Fruit fly (Drosophila melanogaster) whole organism, pupa: Measurements from ENCODE around the gene msl-1.

Experiments
- CG10348 ChIP-seq: fragments of 200-800 bp; sonication (Bioruptor generic); IDR thresholded peaks from 2 replicates; pipeline ENCODE4 v1.3.6; 2022; ENCODE audit warnings: missing biosample characterization, missing genetic modification characterization
- CG12605 ChIP-seq: fragments of 200-800 bp; sonication (Bioruptor generic); IDR thresholded peaks from 2 replicates; pipeline ENCODE4 v1.3.6; 2022; ENCODE audit warnings: missing biosample characterization, missing genetic modification characterization
- CG13204 ChIP-seq: fragments of 200-800 bp; sonication (Bioruptor generic); optimal IDR thresholded peaks from 2 replicates; lab custom pipeline; 2018; ENCODE audit warnings: missing biosample characterization, mild to moderate bottlenecking, missing genetic modification characterization, moderate library complexity
- CG14655 ChIP-seq: fragments of 200-800 bp; sonication (Bioruptor generic); optimal IDR thresholded peaks from 3 replicates; lab custom pipeline; 2017; ENCODE audit warnings: mild to moderate bottlenecking, missing biosample characterization, missing genetic modification reagents, missing genetic modification characterization
- CG15710 ChIP-seq: fragments of 200-800 bp; sonication (Bioruptor generic); optimal IDR thresholded peaks from 2 replicates; lab custom pipeline; 2018; ENCODE audit warnings: missing biosample characterization, mild to moderate bottlenecking, missing genetic modification characterization, moderate library complexity
- CG17806 ChIP-seq: fragments of 200-800 bp; sonication (Bioruptor generic); optimal IDR thresholded peaks from 2 replicates; lab custom pipeline; 2018; ENCODE audit warnings: missing biosample characterization, mild to moderate bottlenecking, missing genetic modification characterization, moderate library complexity
- CG32121 ChIP-seq: fragments of 200-800 bp; sonication (Bioruptor generic); IDR thresholded peaks from 2 replicates; pipeline ENCODE4 v1.3.6; 2022; ENCODE audit warnings: missing biosample characterization, missing genetic modification characterization
- CG34367 ChIP-seq: fragments of 200-800 bp; sonication (Bioruptor generic); optimal IDR thresholded peaks from 2 replicates; lab custom pipeline; 2018; ENCODE audit warnings: missing biosample characterization, mild to moderate bottlenecking, missing genetic modification characterization
- CG4496 ChIP-seq: fragments of 200-800 bp; sonication (Bioruptor generic); IDR thresholded peaks from 3 replicates; pipeline ENCODE4 v1.3.6; 2022; ENCODE audit warnings: missing biosample characterization, missing genetic modification characterization
- CG8159 ChIP-seq: fragments of 200-800 bp; sonication (Bioruptor generic); optimal IDR thresholded peaks from 3 replicates; lab custom pipeline; 2018; ENCODE audit warnings: missing biosample characterization, mild to moderate bottlenecking, missing genetic modification characterization, moderate library complexity
- CG8301 ChIP-seq: fragments of 200-800 bp; sonication (Bioruptor generic); optimal IDR thresholded peaks from 2 replicates; lab custom pipeline; 2018; ENCODE audit warnings: missing biosample characterization, mild to moderate bottlenecking, missing genetic modification characterization
- CG9948 ChIP-seq: fragments of 200-800 bp; sonication (Bioruptor generic); optimal IDR thresholded peaks from 2 replicates; lab custom pipeline; 2018; ENCODE audit warnings: missing biosample characterization, mild to moderate bottlenecking, missing genetic modification characterization, moderate library complexity
- D1 ChIP-seq: fragments of 200-800 bp; sonication (Bioruptor generic); optimal IDR thresholded peaks from 2 replicates; lab custom pipeline; 2018; ENCODE audit warnings: missing biosample characterization, mild to moderate bottlenecking, missing genetic modification characterization, moderate library complexity
- EcR ChIP-seq: fragments of 200-800 bp; sonication (Bioruptor generic); optimal IDR thresholded peaks from 3 replicates; lab custom pipeline; 2019; ENCODE audit warnings: missing biosample characterization, missing genetic modification characterization, mild to moderate bottlenecking, moderate library complexity, missing genetic modification reagents
- Ets98B ChIP-seq: fragments of 200-800 bp; sonication (Bioruptor generic); IDR thresholded peaks from 2 replicates; pipeline ENCODE4 v1.3.6; 2022; ENCODE audit warnings: missing biosample characterization, missing genetic modification characterization
- Pif1A ChIP-seq: fragments of 200-800 bp; sonication (Bioruptor generic); optimal IDR thresholded peaks from 3 replicates; lab custom pipeline; 2016; ENCODE audit warnings: missing biosample characterization, missing genetic modification characterization
- Pif1B ChIP-seq: fragments of 200-800 bp; sonication (Bioruptor generic); optimal IDR thresholded peaks from 3 replicates; lab custom pipeline; 2016; ENCODE audit warnings: missing biosample characterization, missing genetic modification characterization
- Snoo ChIP-seq: fragments of 200-800 bp; sonication (Bioruptor generic); optimal IDR thresholded peaks from 3 replicates; lab custom pipeline; 2017; ENCODE audit warnings: missing biosample characterization, mild to moderate bottlenecking, missing genetic modification characterization, inconsistent platforms
- fd96Ca ChIP-seq: fragments of 200-800 bp; sonication (Bioruptor generic); IDR thresholded peaks from 3 replicates; pipeline ENCODE4 v1.3.6; 2022; ENCODE audit warnings: missing biosample characterization, missing genetic modification characterization
- gl ChIP-seq: fragments of 200-800 bp; sonication (Bioruptor generic); optimal IDR thresholded peaks from 2 replicates; lab custom pipeline; 2018; ENCODE audit warnings: missing biosample characterization, mild to moderate bottlenecking, missing genetic modification characterization
- rn ChIP-seq: fragments of 200-800 bp; sonication (Bioruptor generic); IDR thresholded peaks from 2 replicates; pipeline ENCODE4 v1.3.6; 2022; ENCODE audit warnings: missing biosample characterization, missing genetic modification characterization

The msl-1 gene

DNA sequence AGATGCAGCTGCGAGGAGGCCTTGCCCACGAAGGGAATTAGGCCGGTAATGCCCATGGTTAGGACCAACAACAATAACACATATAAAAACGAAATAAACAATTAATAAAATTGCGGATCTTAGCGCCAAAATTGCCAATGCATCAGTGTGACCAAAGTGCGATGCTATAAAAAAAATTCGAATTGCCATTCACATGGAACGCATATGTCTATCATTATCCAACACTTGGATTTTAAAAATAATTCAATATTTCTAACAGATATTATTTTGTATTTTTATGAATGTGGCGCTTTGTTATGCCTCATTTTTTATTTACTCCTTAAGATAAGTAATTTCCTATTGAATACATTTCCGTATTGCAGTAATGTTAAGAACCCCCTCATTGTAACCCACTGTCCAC, 6.7 kb downstream of the msl-1 start, which contains the start of gene tos:
tos (minus strand) TSS at position 173 of the 400 bp plus-strand sequence.
- TF ChIP-seq CG8159 (tag; lab: Kevin White, UChicago): no peak
- TF ChIP-seq fd96Ca (GFP tag; lab: Robert Waterston, UW): no peak
- TF ChIP-seq EcR (GFP tag; lab: Kevin White, UChicago): no peak
- TF ChIP-seq Snoo (tag; lab: Kevin White, UChicago): no peak
- TF ChIP-seq Pif1A (GFP tag; lab: Kevin White, UChicago): no peak
- TF ChIP-seq Ets98B (GFP tag; lab: Robert Waterston, UW): no peak
- TF ChIP-seq CG13204: no peak
- no peak for TF ChIP-seq CG14655 (GFP tag; lab: Kevin White, UChicago)
- no peak for TF ChIP-seq CG34367 (tag; lab: Kevin White, UChicago)
- no peak for TF ChIP-seq CG32121 (GFP tag; lab: Robert Waterston, UW)
- TF ChIP-seq CG15710: no peak
- no peak for TF ChIP-seq CG10348 (GFP tag; lab: Robert Waterston, UW)
- TF ChIP-seq Pif1B (GFP tag; lab: Kevin White, UChicago): no peak
- TF ChIP-seq CG4496 (GFP tag; lab: Robert Waterston, UW): no peak

- TF ChIP-seq Snoo (tag; lab: Kevin White, UChicago) (peak; percentile 39), Pif1A (GFP tag; lab: Kevin White, UChicago) (no peak), CG15710 (peak; percentile 30), CG32121 (GFP tag; lab: Robert Waterston, UW) (0 out of 2 replicates have a peak, but pooled peaks have one; percentile 7)
Measured at dm6 chr2L:18677910-18678639, 10.5 kb downstream of the msl-1 start.

DNA sequence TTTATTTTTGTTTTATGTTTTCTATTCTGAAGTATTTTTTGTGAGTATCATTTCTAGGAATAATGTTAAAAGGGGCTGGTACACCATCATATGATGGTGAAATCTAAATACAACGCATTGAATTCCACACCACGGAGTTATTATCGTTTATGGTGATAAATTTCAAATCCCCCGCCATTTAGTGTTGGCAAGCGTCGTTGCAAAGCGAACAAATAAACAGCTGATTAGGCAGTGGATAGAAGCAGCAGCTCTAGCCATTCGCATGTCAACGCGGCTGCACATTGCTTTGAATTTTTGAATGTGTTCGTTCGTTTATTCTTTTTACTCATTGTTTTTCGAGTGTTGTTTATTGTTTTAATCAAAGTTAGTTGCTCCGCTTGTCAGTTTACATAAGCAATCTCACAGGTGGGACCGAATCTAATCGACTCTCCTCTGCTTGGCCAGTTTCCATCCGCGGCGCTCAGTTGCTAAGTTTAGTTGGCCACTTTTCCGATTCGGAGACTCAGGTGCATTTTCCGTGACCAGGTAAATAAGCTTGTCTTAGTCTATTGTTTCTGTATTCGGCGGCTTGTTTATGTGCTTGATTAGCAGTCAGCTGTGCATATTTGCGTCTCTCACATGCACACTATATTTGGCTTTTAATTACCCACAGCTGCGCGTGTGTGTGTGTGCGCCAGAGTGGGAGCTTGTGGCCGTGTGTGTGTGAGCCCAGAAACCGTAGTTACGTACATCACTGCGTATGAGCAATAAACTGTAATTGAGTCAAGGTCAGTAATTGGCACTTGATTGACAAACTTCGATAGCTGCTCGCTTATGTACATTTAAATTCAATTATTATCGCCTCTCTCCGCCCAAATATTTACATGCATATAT, 11.4 kb downstream of the msl-1 start, which contains the start of the genes Mst36Fa and CG31751:
Mst36Fa (minus strand) TSS at position 51 of the 873 bp plus-strand sequence.
CG31751 (plus strand) TSS at position 274 of the 873 bp plus-strand sequence.
- TF ChIP-seq Snoo (tag; lab: Kevin White, UChicago): no peak
- no peak for TF ChIP-seq CG17806 (tag; lab: Kevin White, UChicago)
- no peak for TF ChIP-seq CG8159 (tag; lab: Kevin White, UChicago)
- TF ChIP-seq CG14655 (GFP tag; lab: Kevin White, UChicago): no peak
- TF ChIP-seq CG13204: no peak
- TF ChIP-seq CG10348 (GFP tag; lab: Robert Waterston, UW): 0 out of 2 replicates have a peak, but pooled peaks have one; percentile 6
- no peak for TF ChIP-seq EcR (GFP tag; lab: Kevin White, UChicago)
- TF ChIP-seq rn (GFP tag; lab: Robert Waterston, UW): no peak
- no peak for TF ChIP-seq CG9948 (tag; lab: Kevin White, UChicago)
- TF ChIP-seq D1: no peak
- no peak for TF ChIP-seq CG34367 (tag; lab: Kevin White, UChicago)
- TF ChIP-seq Ets98B (GFP tag; lab: Robert Waterston, UW): 0 out of 2 replicates have a peak, but pooled peaks have one; percentile 23
- TF ChIP-seq gl (tag; lab: Kevin White, UChicago): no peak
- TF ChIP-seq CG4496 (GFP tag; lab: Robert Waterston, UW): peak; percentile 46; the same call in 1 of the 3 replicates
- TF ChIP-seq fd96Ca (GFP tag; lab: Robert Waterston, UW): no peak
- TF ChIP-seq, all 21 proteins: peak for 3

- no peak for TF ChIP-seq CG17806 (tag; lab: Kevin White, UChicago)
- TF ChIP-seq CG32121 (GFP tag; lab: Robert Waterston, UW): no peak
- TF ChIP-seq CG8301 (tag; lab: Kevin White, UChicago): no peak
- no peak for TF ChIP-seq CG13204
- TF ChIP-seq rn (GFP tag; lab: Robert Waterston, UW): no peak
- TF ChIP-seq CG10348 (GFP tag; lab: Robert Waterston, UW): no peak
- no peak for TF ChIP-seq CG14655 (GFP tag; lab: Kevin White, UChicago)
- no peak for TF ChIP-seq D1
- no peak for TF ChIP-seq gl (tag; lab: Kevin White, UChicago)
- TF ChIP-seq CG12605 (GFP tag; lab: Robert Waterston, UW): no peak
- TF ChIP-seq CG4496 (GFP tag; lab: Robert Waterston, UW): no peak
- TF ChIP-seq CG34367 (tag; lab: Kevin White, UChicago): no peak
- no peak for TF ChIP-seq Ets98B (GFP tag; lab: Robert Waterston, UW)
Measured at dm6 chr2L:18674994-18675393, 13.6 kb downstream of the msl-1 start, which contains the start of gene Mst36Fb. Mst36Fb (minus strand) TSS chr2L:18675094.

DNA sequence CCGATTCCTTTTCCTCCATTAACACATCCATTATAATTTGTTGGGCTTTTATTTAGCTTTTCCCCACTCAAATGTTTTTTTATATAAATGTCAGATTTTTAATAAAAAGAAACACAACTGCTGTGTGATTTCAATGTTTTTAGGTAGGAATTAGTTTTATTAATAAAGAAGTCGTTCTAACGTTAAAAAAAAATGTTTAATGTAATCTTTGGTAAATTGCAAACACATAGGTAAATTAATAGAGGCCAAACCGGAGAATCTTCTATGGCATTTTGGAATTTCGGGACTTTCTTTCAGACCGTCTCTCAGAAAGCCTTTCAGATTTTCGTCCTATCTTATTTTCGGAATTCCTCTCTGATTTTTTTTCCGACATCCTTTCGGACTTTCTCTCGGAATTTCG, 15.4 kb downstream of the msl-1 start, which contains the start of gene CG43339:
CG43339 (minus strand) TSS at position 101 of the 400 bp plus-strand sequence.
- TF ChIP-seq Ets98B (GFP tag; lab: Robert Waterston, UW) (no peak), CG12605 (GFP tag; lab: Robert Waterston, UW) (no peak)
